Fruit fly (Drosophila melanogaster) S2 (cell line): Measurements from ENCODE around the gene Stat92E.

Experiments used
- CG8478 ChIP-seq: fragments of >200 bp; optimal IDR thresholded peaks from 2 replicates; lab custom pipeline; 2018
- CTCF ChIP-seq, 2 experiments: fragments of >200 bp; optimal IDR thresholded peaks; 2 replicates each; lab custom pipeline; 2018

Stat92E gene

dm6 chr3R:20585566-20585965 is 33.5 kb upstream of the Stat92E start, which contains the start of gene CG16953:
TSS of gene CG16953 (minus strand) at chr3R:20585833.
- TF ChIP-seq CG8478 (lab: Kevin White, UChicago) (no peak), CTCF (optimal IDR thresholded peaks at IDR 0.05; lab: Kevin White, UChicago) (no peak)

- TF ChIP-seq CTCF (optimal IDR thresholded peaks at IDR 0.05; lab: Kevin White, UChicago) (no peak), CG8478 (lab: Kevin White, UChicago) (no peak)
Measured at dm6 chr3R:20581376-20581775, 29.3 kb upstream of the Stat92E start, which contains the start of gene CG34008. TSS of gene CG34008 (minus strand) at chr3R:20581522.

- TF ChIP-seq CTCF (optimal IDR thresholded peaks at IDR 0.05; lab: Kevin White, UChicago) = no peak
- no peak for TF ChIP-seq CG8478 (lab: Kevin White, UChicago)
Measured at dm6 chr3R:20579816-20580215, 27.7 kb upstream of the Stat92E start, which contains the start of the genes EloB and Srp14. TSS of gene EloB (minus strand) at chr3R:20579850. TSS of gene Srp14 (plus strand) at chr3R:20580115.

dm6 chr3R:20576789-20577188 is 24.7 kb upstream of the Stat92E start, which contains the start of the genes TFAM and CG5412:
TSS of gene TFAM (minus strand) at chr3R:20577010.
TSS of gene CG5412 (plus strand) at chr3R:20577053.
- TF ChIP-seq CTCF (optimal IDR thresholded peaks at IDR 0.05; lab: Kevin White, UChicago) = peak in 1 of 2 experiments; percentile 31
- TF ChIP-seq CG8478 (lab: Kevin White, UChicago) = no peak

dm6 chr3R:20574535-20574980 is 22.4 kb upstream of the Stat92E start:
- no peak for TF ChIP-seq CTCF (optimal IDR thresholded peaks at IDR 0.05; lab: Kevin White, UChicago)
- TF ChIP-seq CG8478 (lab: Kevin White, UChicago) = no peak

dm6 chr3R:20573326-20573725 is 21.2 kb upstream of the Stat92E start:
- TF ChIP-seq CG8478 (lab: Kevin White, UChicago) (no peak), CTCF (optimal IDR thresholded peaks at IDR 0.05; lab: Kevin White, UChicago) (no peak)

dm6 chr3R:20567507-20568222 is 15.6 kb upstream of the Stat92E start:
- TF ChIP-seq CG8478 (lab: Kevin White, UChicago) (no peak), CTCF (optimal IDR thresholded peaks at IDR 0.05; lab: Kevin White, UChicago) (no peak)

dm6 chr3R:20565546-20565948 is 13.4 kb upstream of the Stat92E start:
- TF ChIP-seq CG8478 (lab: Kevin White, UChicago) = no peak
- TF ChIP-seq CTCF (optimal IDR thresholded peaks at IDR 0.05; lab: Kevin White, UChicago) = no peak

- TF ChIP-seq CG8478 (lab: Kevin White, UChicago) = no peak
- TF ChIP-seq CTCF (optimal IDR thresholded peaks at IDR 0.05; lab: Kevin White, UChicago) = no peak
Measured at dm6 chr3R:20563830-20564421, 11.8 kb upstream of the Stat92E start, which contains the start of gene CG10877. TSS of gene CG10877 (minus strand) at chr3R:20564067.

- no peak for TF ChIP-seq CTCF (optimal IDR thresholded peaks at IDR 0.05; lab: Kevin White, UChicago)
- no peak for TF ChIP-seq CG8478 (lab: Kevin White, UChicago)
Measured at dm6 chr3R:20560668-20561226, 8.6 kb upstream of the Stat92E start, which contains the start of gene CG5191. TSS of gene CG5191 (plus strand) at chr3R:20560865.

dm6 chr3R:20560019-20560667 is 8.0 kb upstream of the Stat92E start, which contains the start of gene CG15922:
TSS of gene CG15922 (minus strand) at chr3R:20560280.
- TF ChIP-seq CTCF (optimal IDR thresholded peaks at IDR 0.05; lab: Kevin White, UChicago) (no peak), CG8478 (lab: Kevin White, UChicago) (no peak)

dm6 chr3R:20558106-20558489 is 6.0 kb upstream of the Stat92E start:
- TF ChIP-seq CG8478 (lab: Kevin White, UChicago) (no peak), CTCF (optimal IDR thresholded peaks at IDR 0.05; lab: Kevin White, UChicago) (no peak)

- TF ChIP-seq CTCF (optimal IDR thresholded peaks at IDR 0.05; lab: Kevin White, UChicago) = peak; percentile 58 to 66
- no peak for TF ChIP-seq CG8478 (lab: Kevin White, UChicago)
Measured at dm6 chr3R:20557415-20558105, 5.4 kb upstream of the Stat92E start, which contains the start of the genes DPCoAC and CG5180. TSS of gene DPCoAC (minus strand) at chr3R:20557667. TSS of gene CG5180 (plus strand) at chr3R:20557930.

dm6 chr3R:20557114-20557414 is 5.0 kb upstream of the Stat92E start:
- TF ChIP-seq CG8478 (lab: Kevin White, UChicago) (no peak), CTCF (optimal IDR thresholded peaks at IDR 0.05; lab: Kevin White, UChicago) (no peak)
